Fruit fly (Drosophila melanogaster) S2 (cell line): Measurements from ENCODE around the gene CG5909.

Experiments used
- CG8478 ChIP-seq: fragments of >200 bp; optimal IDR thresholded peaks from 2 replicates; lab custom pipeline; 2018
- CTCF ChIP-seq, 2 experiments: fragments of >200 bp; optimal IDR thresholded peaks; 2 replicates each; lab custom pipeline; 2018

DNA sequence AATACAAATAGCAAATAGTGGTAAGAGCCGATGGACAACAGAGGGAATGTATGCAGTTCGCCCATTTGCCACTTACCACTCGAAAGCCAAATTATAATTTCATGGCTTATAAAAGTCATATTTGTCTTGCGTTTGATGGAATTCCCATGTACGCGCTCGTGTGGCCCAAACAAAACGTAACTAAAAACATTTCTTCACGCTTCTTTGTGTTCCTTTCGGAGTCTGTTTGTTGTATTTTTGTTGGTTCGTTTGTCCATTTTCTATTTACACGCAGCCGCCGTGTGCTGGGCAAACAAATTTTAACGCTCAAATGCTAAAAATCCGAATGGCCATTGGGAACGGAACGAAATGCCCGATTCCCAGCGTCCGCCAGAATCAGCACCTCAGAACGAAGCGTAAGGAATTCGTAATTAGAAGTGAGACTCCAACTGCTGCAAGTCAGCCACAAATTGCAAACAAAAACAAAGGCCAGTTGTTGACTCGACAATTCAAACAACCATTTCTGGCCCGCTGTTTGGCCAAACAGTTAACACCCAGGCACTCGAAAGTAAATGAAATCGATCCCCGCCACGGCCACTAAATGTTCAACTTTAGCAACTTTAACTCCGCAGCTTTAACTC lies 47.9 kb downstream of the CG5909 start:
- TF ChIP-seq CG8478 (lab: Kevin White, UChicago), result no peak
- no peak for TF ChIP-seq CTCF (optimal IDR thresholded peaks at IDR 0.05; lab: Kevin White, UChicago)
